Worm (Caenorhabditis elegans): ENCODE results near the gene C33A12.4.

DNA sequence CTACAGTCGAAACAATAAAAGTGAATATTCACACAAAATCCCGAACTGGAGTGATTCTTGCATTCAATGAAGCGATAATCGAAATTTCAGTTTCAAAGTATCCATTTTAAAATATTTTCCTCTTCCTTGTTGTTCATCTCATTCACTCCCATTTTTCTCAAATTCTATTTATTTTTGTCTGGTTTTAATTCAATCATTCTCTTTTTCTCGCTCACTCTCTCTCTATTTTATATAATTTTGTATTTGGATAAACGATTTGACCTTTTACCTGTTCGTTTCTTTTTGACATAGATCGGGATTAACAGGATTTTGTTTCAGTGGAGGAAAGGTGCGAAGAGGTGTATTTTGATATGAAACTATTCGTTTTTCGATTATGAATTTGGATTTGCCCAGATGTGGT is 35.6 kb upstream of the C33A12.4 start, which contains the start of gene T05A1.5:
- TF ChIP-seq egrh-3 (GFP tag; IDR thresholded peaks at IDR 0.05) (no peak), akir-1 (GFP tag; optimal IDR thresholded peaks at IDR 0.05) (no peak), xnd-1 (tag; optimal IDR thresholded peaks at IDR 0.05) (no peak), pbrm-1 (GFP tag; IDR thresholded peaks at IDR 0.05) (no peak), dpl-1 (GFP tag; optimal IDR thresholded peaks at IDR 0.05) (no peak), ekl-4 (GFP tag; IDR thresholded peaks at IDR 0.05) (no peak), madf-3 (GFP tag; IDR thresholded peaks at IDR 0.05) (no peak), snpc-1.1 (tag; optimal IDR thresholded peaks at IDR 0.05; ENCODE audit: insufficient read depth) (no peak), mes-4 (tag; optimal IDR thresholded peaks at IDR 0.05) (no peak), ama-1 (optimal IDR thresholded peaks at IDR 0.05) (no peak), ama-1 (GFP tag; optimal IDR thresholded peaks at IDR 0.05) (no peak), die-1 (tag; optimal IDR thresholded peaks at IDR 0.05) (no peak)

All from whole organism, young adult.